Worm (Caenorhabditis elegans) whole organism, late embryonic: Measurements from ENCODE around the gene F29G6.1.

Experiments used
- C08G9.2 ChIP-seq: sonication (generic microtip); optimal IDR thresholded peaks from 2 replicates; lab custom pipeline; 2016; ENCODE audit warnings: mild to moderate bottlenecking, missing genetic modification characterization, moderate library complexity, missing compliant biosample characterization
- F13H6.1 ChIP-seq: sonication (generic microtip); optimal IDR thresholded peaks from 2 replicates; lab custom pipeline; 2016; ENCODE audit warnings: missing genetic modification characterization, missing compliant biosample characterization
- K02D7.2 ChIP-seq: sonication (generic microtip); optimal IDR thresholded peaks from 2 replicates; lab custom pipeline; 2017; ENCODE audit warnings: mild to moderate bottlenecking, missing genetic modification characterization, missing compliant biosample characterization
- K09A11.1 ChIP-seq: sonication (generic microtip); optimal IDR thresholded peaks from 2 replicates; lab custom pipeline; 2017; ENCODE audit warnings: antibody characterized with exemption, mild to moderate bottlenecking, missing genetic modification characterization, missing compliant biosample characterization; ENCODE audit not compliant: insufficient read depth
- T23F11.4 ChIP-seq: fragments of 200-800 bp; sonication (Bioruptor generic); optimal IDR thresholded peaks from 2 replicates; lab custom pipeline; 2018; ENCODE audit warnings: mild to moderate bottlenecking, missing genetic modification characterization, missing compliant biosample characterization
- ahr-1 ChIP-seq: sonication (generic microtip); optimal IDR thresholded peaks from 2 replicates; lab custom pipeline; 2016; ENCODE audit warnings: missing genetic modification characterization, missing compliant biosample characterization
- ama-1 ChIP-seq: fragments of 150-350 bp; optimal IDR thresholded peaks from 2 replicates; lab custom pipeline; 2014
- ceh-14 ChIP-seq: sonication (generic microtip); optimal IDR thresholded peaks from 2 replicates; lab custom pipeline; 2016; ENCODE audit warnings: missing genotype, missing genetic modification characterization, missing compliant biosample characterization
- ceh-18 ChIP-seq: sonication (generic microtip); optimal IDR thresholded peaks from 2 replicates; lab custom pipeline; 2016; ENCODE audit warnings: missing genetic modification characterization, missing compliant biosample characterization
- ceh-19 ChIP-seq: fragments of 200-800 bp; sonication (Bioruptor generic); optimal IDR thresholded peaks from 2 replicates; lab custom pipeline; 2018; ENCODE audit warnings: mild to moderate bottlenecking, missing genetic modification characterization, missing compliant biosample characterization
- ceh-30 ChIP-seq: fragments of 150-350 bp; optimal IDR thresholded peaks from 2 replicates; lab custom pipeline; 2014; ENCODE audit warnings: missing biosample characterization, missing genetic modification characterization
- ceh-31 ChIP-seq: sonication (generic microtip); optimal IDR thresholded peaks from 2 replicates; lab custom pipeline; 2016; ENCODE audit warnings: missing genetic modification characterization, missing compliant biosample characterization
- ceh-34 ChIP-seq: sonication (generic microtip); optimal IDR thresholded peaks from 2 replicates; lab custom pipeline; 2016; ENCODE audit warnings: mild to moderate bottlenecking, missing genetic modification characterization, missing compliant biosample characterization
- ceh-48 ChIP-seq: sonication (generic microtip); optimal IDR thresholded peaks from 2 replicates; lab custom pipeline; 2016; ENCODE audit warnings: missing genetic modification characterization, inconsistent platforms, missing compliant biosample characterization
- ceh-9 ChIP-seq: sonication (generic microtip); optimal IDR thresholded peaks from 2 replicates; lab custom pipeline; 2016; ENCODE audit warnings: mild to moderate bottlenecking, missing genetic modification characterization, inconsistent platforms, missing compliant biosample characterization
- che-1 ChIP-seq: sonication (generic microtip); optimal IDR thresholded peaks from 2 replicates; lab custom pipeline; 2016; ENCODE audit warnings: mild to moderate bottlenecking, missing genetic modification characterization, missing compliant biosample characterization
- dmd-4 ChIP-seq: sonication (generic microtip); optimal IDR thresholded peaks from 2 replicates; lab custom pipeline; 2016; ENCODE audit warnings: borderline replicate concordance, missing genetic modification characterization, missing compliant biosample characterization
- dve-1 ChIP-seq: sonication (generic microtip); optimal IDR thresholded peaks from 2 replicates; lab custom pipeline; 2017; ENCODE audit warnings: antibody characterized with exemption, mild to moderate bottlenecking, missing genetic modification characterization, missing compliant biosample characterization
- elt-2 ChIP-seq: sonication (generic microtip); optimal IDR thresholded peaks from 2 replicates; lab custom pipeline; 2016; ENCODE audit warnings: missing genetic modification reagents, missing genetic modification characterization, missing compliant biosample characterization
- ets-4 ChIP-seq: sonication (generic microtip); optimal IDR thresholded peaks from 2 replicates; lab custom pipeline; 2016; ENCODE audit warnings: missing genetic modification characterization, missing compliant biosample characterization
- fax-1 ChIP-seq: sonication (generic microtip); optimal IDR thresholded peaks from 2 replicates; lab custom pipeline; 2016; ENCODE audit warnings: missing genotype, missing genetic modification characterization, missing compliant biosample characterization
- fkh-10 ChIP-seq: fragments of 150-350 bp; optimal IDR thresholded peaks from 2 replicates; lab custom pipeline; 2014; ENCODE audit warnings: missing biosample characterization, missing genetic modification reagents, missing genetic modification characterization
- fkh-6 ChIP-seq: sonication (generic microtip); optimal IDR thresholded peaks from 2 replicates; lab custom pipeline; 2016; ENCODE audit warnings: missing genetic modification characterization, missing compliant biosample characterization
- hlh-13 ChIP-seq: fragments of 200-800 bp; sonication (Bioruptor generic); optimal IDR thresholded peaks from 2 replicates; lab custom pipeline; 2018; ENCODE audit warnings: mild to moderate bottlenecking, missing genetic modification characterization, missing compliant biosample characterization
- hlh-6 ChIP-seq: sonication (generic microtip); optimal IDR thresholded peaks from 2 replicates; lab custom pipeline; 2016; ENCODE audit warnings: missing genotype, missing genetic modification characterization, missing compliant biosample characterization
- hlh-8 ChIP-seq: sonication (generic microtip); optimal IDR thresholded peaks from 2 replicates; lab custom pipeline; 2016; ENCODE audit warnings: missing genotype, missing genetic modification characterization, missing compliant biosample characterization
- lim-6 ChIP-seq: sonication (generic microtip); optimal IDR thresholded peaks from 2 replicates; lab custom pipeline; 2016; ENCODE audit warnings: missing genetic modification characterization, missing compliant biosample characterization
- lin-11 ChIP-seq: fragments of 200-800 bp; sonication (Bioruptor generic); optimal IDR thresholded peaks from 2 replicates; lab custom pipeline; 2018; ENCODE audit warnings: mild to moderate bottlenecking, missing genetic modification characterization, missing compliant biosample characterization
- madf-2 ChIP-seq: sonication (generic microtip); optimal IDR thresholded peaks from 2 replicates; lab custom pipeline; 2017; ENCODE audit warnings: missing genetic modification characterization, missing compliant biosample characterization
- mec-3 ChIP-seq: sonication (generic microtip); optimal IDR thresholded peaks from 2 replicates; lab custom pipeline; 2016; ENCODE audit warnings: borderline replicate concordance, missing genetic modification characterization, missing compliant biosample characterization
- nfya-1 ChIP-seq: sonication (generic microtip); optimal IDR thresholded peaks from 2 replicates; lab custom pipeline; 2017; ENCODE audit warnings: missing genetic modification characterization, mild to moderate bottlenecking, missing compliant biosample characterization, antibody characterized with exemption, moderate library complexity
- npax-4 ChIP-seq: sonication (generic microtip); optimal IDR thresholded peaks from 2 replicates; lab custom pipeline; 2016; ENCODE audit warnings: missing genetic modification characterization, missing compliant biosample characterization
- odd-2 ChIP-seq: sonication (generic microtip); optimal IDR thresholded peaks from 2 replicates; lab custom pipeline; 2017; ENCODE audit warnings: antibody characterized with exemption, mild to moderate bottlenecking, missing genetic modification characterization, missing compliant biosample characterization
- pag-3 ChIP-seq: sonication (generic microtip); optimal IDR thresholded peaks from 2 replicates; lab custom pipeline; 2016; ENCODE audit warnings: missing compliant biosample characterization, missing genetic modification characterization, borderline replicate concordance
- pat-9 ChIP-seq: fragments of 200-800 bp; sonication (Bioruptor generic); optimal IDR thresholded peaks from 2 replicates; lab custom pipeline; 2018; ENCODE audit warnings: mild to moderate bottlenecking, missing genetic modification characterization, moderate library complexity, missing compliant biosample characterization
- pax-1 ChIP-seq: fragments of 150-350 bp; optimal IDR thresholded peaks from 2 replicates; lab custom pipeline; 2014; ENCODE audit warnings: missing biosample characterization, missing genetic modification characterization
- pha-4 ChIP-seq: fragments of 150-350 bp; optimal IDR thresholded peaks from 2 replicates; lab custom pipeline; 2018; ENCODE audit warnings: missing biosample characterization, missing genetic modification reagents, missing genetic modification characterization
- pros-1 ChIP-seq: fragments of 150-350 bp; optimal IDR thresholded peaks from 2 replicates; lab custom pipeline; 2014; ENCODE audit warnings: missing biosample characterization, missing genetic modification reagents, missing genetic modification characterization
- ref-2 ChIP-seq: sonication (generic microtip); optimal IDR thresholded peaks from 2 replicates; lab custom pipeline; 2016; ENCODE audit warnings: missing genetic modification characterization, missing compliant biosample characterization
- rnt-1 ChIP-seq: sonication (generic microtip); optimal IDR thresholded peaks from 2 replicates; lab custom pipeline; 2016; ENCODE audit warnings: missing genetic modification characterization, missing compliant biosample characterization
- sdc-2 ChIP-seq: sonication (generic microtip); optimal IDR thresholded peaks from 2 replicates; lab custom pipeline; 2016; ENCODE audit warnings: missing genotype, missing genetic modification characterization, missing compliant biosample characterization
- syd-9 ChIP-seq: sonication (generic microtip); optimal IDR thresholded peaks from 2 replicates; lab custom pipeline; 2016; ENCODE audit warnings: mild to moderate bottlenecking, missing genetic modification characterization, moderate library complexity, missing compliant biosample characterization
- tbx-2 ChIP-seq: sonication (generic microtip); optimal IDR thresholded peaks from 2 replicates; lab custom pipeline; 2016; ENCODE audit warnings: missing genetic modification characterization, missing compliant biosample characterization
- unc-3 ChIP-seq, 2 experiments: fragments of 200-800 bp in 1 of 2; sonication (Bioruptor generic) in 1 of 2; sonication (generic microtip) in 1 of 2; conservative IDR thresholded peaks in 1 of 2; optimal IDR thresholded peaks in 1 of 2; 2 replicates each; pipeline versions ENCODE4 v1.3.6 to Lab custom; 2016 to 2022; ENCODE audit warnings: missing compliant biosample characterization in 2 of 2, missing genetic modification characterization in 2 of 2, missing genetic modification reagents in 1 of 2
- unc-42 ChIP-seq: sonication (generic microtip); optimal IDR thresholded peaks from 2 replicates; lab custom pipeline; 2016; ENCODE audit warnings: missing genotype, missing genetic modification characterization, missing compliant biosample characterization
- unc-55 ChIP-seq: sonication (generic microtip); optimal IDR thresholded peaks from 2 replicates; lab custom pipeline; 2017; ENCODE audit warnings: missing biosample characterization, missing genetic modification reagents, missing genetic modification characterization

F29G6.1 gene

ce11 chrX:11463568-11463967 is 38.5 kb upstream of the F29G6.1 start:
- TF ChIP-seq K02D7.2: no peak
- TF ChIP-seq ceh-48 (tag; lab: Kevin White, UChicago): no peak
- TF ChIP-seq elt-2: no peak
- TF ChIP-seq pax-1: no peak
- TF ChIP-seq mec-3 (tag; lab: Kevin White, UChicago): no peak
- no peak for TF ChIP-seq T23F11.4 (GFP tag; lab: Kevin White, UChicago)
- peak; percentile 5 for TF ChIP-seq unc-55 (GFP tag; lab: Kevin White, UChicago)
- TF ChIP-seq ama-1 (lab: Kevin White, UChicago): no peak
- no peak for TF ChIP-seq ref-2 (tag; lab: Kevin White, UChicago)
- no peak for TF ChIP-seq pag-3
- peak; percentile 26 for TF ChIP-seq rnt-1
- no peak for TF ChIP-seq K09A11.1 (tag; lab: Kevin White, UChicago)
- TF ChIP-seq fkh-10 (GFP tag; lab: Kevin White, UChicago): no peak
- no peak for TF ChIP-seq ceh-14 (tag; lab: Kevin White, UChicago)
- TF ChIP-seq nfya-1 (tag; lab: Kevin White, UChicago): peak; percentile 3

- TF ChIP-seq ceh-48 (tag; lab: Kevin White, UChicago) (no peak), tbx-2 (tag; lab: Kevin White, UChicago) (peak; percentile 19), ceh-18 (tag; lab: Kevin White, UChicago) (peak; percentile 37), elt-2 (peak; percentile 57), ceh-34 (tag; lab: Kevin White, UChicago) (no peak), F13H6.1 (tag; lab: Kevin White, UChicago) (no peak), ceh-30 (tag; lab: Kevin White, UChicago) (no peak), rnt-1 (peak; percentile 37), C08G9.2 (tag; lab: Kevin White, UChicago) (no peak), unc-55 (GFP tag; lab: Kevin White, UChicago) (no peak), fkh-6 (tag; lab: Kevin White, UChicago) (no peak), ceh-19 (no peak), hlh-8 (tag; lab: Kevin White, UChicago) (no peak), ahr-1 (tag; lab: Kevin White, UChicago) (no peak), lin-11 (no peak), pha-4 (tag; lab: Kevin White, UChicago) (no peak), syd-9 (tag; lab: Kevin White, UChicago) (no peak), unc-3 (GFP tag; conservative IDR thresholded peaks at IDR 0.05; lab: Robert Waterston, UW) (no peak), unc-3 (tag; optimal IDR thresholded peaks at IDR 0.05; lab: Kevin White, UChicago) (no peak), sdc-2 (no peak), nfya-1 (tag; lab: Kevin White, UChicago) (peak; percentile 14), hlh-13 (GFP tag; lab: Kevin White, UChicago) (no peak), che-1 (tag; lab: Kevin White, UChicago) (no peak), unc-42 (tag; lab: Kevin White, UChicago) (no peak), odd-2 (tag; lab: Kevin White, UChicago) (no peak), pat-9 (tag; lab: Kevin White, UChicago) (no peak), dve-1 (tag; lab: Kevin White, UChicago) (no peak)
Observed at ce11 chrX:11464271-11465103, 37.6 kb upstream of the F29G6.1 start.

ce11 chrX:11465215-11465614 is 36.9 kb upstream of the F29G6.1 start, which contains the start of gene lin-14:
Gene lin-14 (plus strand): TSS chrX:11465560.
- TF ChIP-seq ceh-9 (tag; lab: Kevin White, UChicago) (no peak), lim-6 (no peak), ceh-19 (no peak), T23F11.4 (GFP tag; lab: Kevin White, UChicago) (no peak), madf-2 (tag; lab: Kevin White, UChicago) (no peak), dmd-4 (tag; lab: Kevin White, UChicago) (no peak), lin-11 (no peak), ets-4 (peak; percentile 32), ceh-14 (tag; lab: Kevin White, UChicago) (peak; percentile 14), fkh-10 (GFP tag; lab: Kevin White, UChicago) (no peak), pros-1 (peak; percentile 32), ceh-31 (peak; percentile 67), ceh-34 (tag; lab: Kevin White, UChicago) (peak; percentile 56), ahr-1 (tag; lab: Kevin White, UChicago) (no peak), hlh-6 (tag; lab: Kevin White, UChicago) (peak; percentile 28), nfya-1 (tag; lab: Kevin White, UChicago) (peak; percentile 29), rnt-1 (no peak), fax-1 (peak; percentile 26), npax-4 (no peak), pat-9 (tag; lab: Kevin White, UChicago) (no peak), sdc-2 (no peak)
